Worm (Caenorhabditis elegans): ENCODE results near the gene C26D10.3.

- TF ChIP-seq ama-1 (optimal IDR thresholded peaks at IDR 0.05) (no peak), ama-1 (GFP tag; optimal IDR thresholded peaks at IDR 0.05) (no peak), pha-4 (tag; optimal IDR thresholded peaks at IDR 0.05) (no peak), ets-4 (GFP tag; optimal IDR thresholded peaks at IDR 0.05) (no peak), tlf-1 (GFP tag; optimal IDR thresholded peaks at IDR 0.05) (no peak), madf-3 (GFP tag; IDR thresholded peaks at IDR 0.05) (no peak), egl-18 (GFP tag; IDR thresholded peaks at IDR 0.05) (no peak), F49E8.2 (tag; optimal IDR thresholded peaks at IDR 0.05; ENCODE audit: insufficient read depth) (no peak), attf-5 (GFP tag; optimal IDR thresholded peaks at IDR 0.05) (no peak), lsy-27 (tag; optimal IDR thresholded peaks at IDR 0.05; ENCODE audit: borderline replicate concordance, insufficient read depth) (no peak), egl-44 (GFP tag; IDR thresholded peaks at IDR 0.05) (no peak)
Observed at ce11 chrII:8278415-8278814, 46.8 kb upstream of the C26D10.3 start, which contains the start of the genes mrpl-10 and clec-142.

All from whole organism, young adult.